Worm (Caenorhabditis elegans) whole organism, early embryonic: ENCODE data around the gene C33D3.4.

Source experiments
- B0310.2 ChIP-seq: sonication (generic microtip); optimal IDR thresholded peaks from 2 replicates; lab custom pipeline; 2016; ENCODE audit warnings: mild to moderate bottlenecking, missing genetic modification characterization, missing compliant biosample characterization
- F13C5.2 ChIP-seq: sonication (generic microtip); optimal IDR thresholded peaks from 2 replicates; lab custom pipeline; 2017; ENCODE audit warnings: mild to moderate bottlenecking, missing genetic modification characterization, inconsistent platforms, missing compliant biosample characterization
- aly-1 ChIP-seq: sonication (generic microtip); optimal IDR thresholded peaks from 2 replicates; lab custom pipeline; 2016; ENCODE audit warnings: missing genetic modification characterization, missing compliant biosample characterization
- ama-1 ChIP-seq: fragments of 150-350 bp; optimal IDR thresholded peaks from 2 replicates; lab custom pipeline; 2014
- ceh-13 ChIP-seq: fragments of 200-800 bp; sonication (Bioruptor generic); optimal IDR thresholded peaks from 2 replicates; lab custom pipeline; 2018; ENCODE audit warnings: mild to moderate bottlenecking, missing genetic modification characterization, missing compliant biosample characterization
- ceh-36 ChIP-seq: sonication (generic microtip); optimal IDR thresholded peaks from 2 replicates; lab custom pipeline; 2016; ENCODE audit warnings: missing genetic modification characterization, inconsistent platforms, missing compliant biosample characterization
- ets-7 ChIP-seq: sonication (generic microtip); optimal IDR thresholded peaks from 2 replicates; lab custom pipeline; 2016; ENCODE audit warnings: missing genotype, missing genetic modification characterization, missing compliant biosample characterization
- flt-1 ChIP-seq: fragments of 200-800 bp; sonication (Bioruptor generic); IDR thresholded peaks from 2 replicates; pipeline ENCODE4 v1.3.6; 2022; ENCODE audit warnings: missing genetic modification characterization, missing compliant biosample characterization
- hmbx-1 ChIP-seq: sonication (generic microtip); optimal IDR thresholded peaks from 2 replicates; lab custom pipeline; 2016; ENCODE audit warnings: mild to moderate bottlenecking, missing genetic modification characterization, missing compliant biosample characterization
- hmg-4 ChIP-seq: fragments of 200-800 bp; sonication (Bioruptor generic); optimal IDR thresholded peaks from 2 replicates; lab custom pipeline; 2018; ENCODE audit warnings: mild to moderate bottlenecking, missing genetic modification characterization, missing compliant biosample characterization
- hnd-1 ChIP-seq: sonication (generic microtip); optimal IDR thresholded peaks from 2 replicates; lab custom pipeline; 2016; ENCODE audit warnings: missing genetic modification characterization, missing compliant biosample characterization
- pes-1 ChIP-seq: fragments of 200-800 bp; sonication (Bioruptor generic); IDR thresholded peaks from 2 replicates; pipeline ENCODE4 v1.3.6; 2022; ENCODE audit warnings: missing genetic modification reagents, missing genetic modification characterization, missing compliant biosample characterization
- scrt-1 ChIP-seq: fragments of 200-800 bp; sonication (Bioruptor generic); IDR thresholded peaks from 2 replicates; pipeline ENCODE4 v1.3.6; 2022; ENCODE audit warnings: missing genetic modification characterization, missing compliant biosample characterization
- sea-1 ChIP-seq: fragments of 200-800 bp; sonication (Bioruptor generic); conservative IDR thresholded peaks from 2 replicates; pipeline ENCODE4 v1.3.6; 2022; ENCODE audit warnings: missing genetic modification characterization, missing compliant biosample characterization
- tbx-11 ChIP-seq: fragments of 200-800 bp; sonication (Bioruptor generic); IDR thresholded peaks from 2 replicates; pipeline ENCODE4 v1.3.6; 2022; ENCODE audit warnings: missing genetic modification characterization, missing compliant biosample characterization
- tbx-37 ChIP-seq: fragments of 200-800 bp; sonication (Bioruptor generic); conservative IDR thresholded peaks from 2 replicates; pipeline ENCODE4 v1.3.6; 2022; ENCODE audit warnings: missing genetic modification reagents, missing genetic modification characterization, missing compliant biosample characterization
- tra-4 ChIP-seq: sonication (generic microtip); optimal IDR thresholded peaks from 2 replicates; lab custom pipeline; 2017; ENCODE audit warnings: missing genetic modification characterization, missing compliant biosample characterization

Gene C33D3.4

DNA sequence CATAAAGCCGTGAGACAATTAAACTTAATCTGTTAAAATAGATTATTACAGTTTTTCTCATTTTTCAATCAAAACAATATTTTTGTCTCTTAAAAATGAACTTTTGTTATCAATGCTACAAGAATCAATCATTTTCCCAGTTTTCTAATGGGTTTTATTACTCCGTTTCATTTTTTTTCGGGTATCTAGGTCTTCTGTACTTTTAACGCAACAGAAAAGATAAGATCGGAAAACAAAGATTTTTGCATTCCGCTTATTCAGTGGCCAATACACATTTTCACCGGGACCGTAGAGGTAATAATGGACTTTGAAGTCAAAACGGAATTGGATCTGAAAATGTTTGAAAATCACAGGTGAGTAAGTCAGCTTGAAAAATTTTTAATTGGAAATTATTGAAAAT, at the start of gene C33D3.4:
TSS of gene C33D3.4 (plus strand) at position 301 of the 400 bp plus-strand sequence.
- no peak for TF ChIP-seq F13C5.2 (tag; lab: Kevin White, UChicago)
- no peak for TF ChIP-seq pes-1
- no peak for TF ChIP-seq ceh-13
- no peak for TF ChIP-seq sea-1 (GFP tag; lab: Robert Waterston, UW)
- TF ChIP-seq hmg-4 (GFP tag; lab: Kevin White, UChicago): no peak
- TF ChIP-seq ets-7 (tag; lab: Kevin White, UChicago): no peak
- no peak for TF ChIP-seq aly-1 (tag; lab: Kevin White, UChicago)
- TF ChIP-seq scrt-1: no peak
- TF ChIP-seq tbx-11: no peak
- no peak for TF ChIP-seq ceh-36
- TF ChIP-seq hmbx-1: no peak
- no peak for TF ChIP-seq ama-1 (lab: Kevin White, UChicago)
- TF ChIP-seq B0310.2: no peak

DNA sequence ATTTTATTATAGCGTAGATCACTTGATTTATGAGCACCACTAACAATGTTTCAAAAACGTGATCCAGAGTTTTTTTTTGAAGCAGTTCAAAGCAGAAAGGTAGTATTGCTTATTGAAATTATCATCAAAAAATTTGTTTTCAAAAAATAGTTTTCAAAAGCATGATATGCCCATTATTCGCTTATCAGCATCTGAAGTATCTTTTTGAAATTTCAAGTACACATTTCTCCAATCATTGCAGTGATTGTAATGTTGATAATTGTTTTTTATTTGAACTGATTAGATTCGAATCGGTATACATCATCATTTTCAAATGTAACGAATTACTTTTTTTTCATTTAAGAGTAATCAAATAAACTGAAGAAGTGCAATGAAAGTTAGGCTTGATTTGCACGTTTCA, 48.1 kb upstream of the C33D3.4 start:
- TF ChIP-seq tra-4 (tag; lab: Kevin White, UChicago): no peak
- no peak for TF ChIP-seq B0310.2
- no peak for TF ChIP-seq aly-1 (tag; lab: Kevin White, UChicago)
- TF ChIP-seq flt-1 (GFP tag; lab: Robert Waterston, UW): no peak
- TF ChIP-seq F13C5.2 (tag; lab: Kevin White, UChicago): no peak
- TF ChIP-seq ets-7 (tag; lab: Kevin White, UChicago): no peak
- TF ChIP-seq sea-1 (GFP tag; lab: Robert Waterston, UW): no peak
- no peak for TF ChIP-seq ama-1 (lab: Kevin White, UChicago)
- TF ChIP-seq pes-1: no peak
- no peak for TF ChIP-seq scrt-1
- no peak for TF ChIP-seq hmg-4 (GFP tag; lab: Kevin White, UChicago)
- no peak for TF ChIP-seq ceh-36

- TF ChIP-seq aly-1 (tag; lab: Kevin White, UChicago) (no peak), F13C5.2 (tag; lab: Kevin White, UChicago) (no peak), hmbx-1 (no peak), hmg-4 (GFP tag; lab: Kevin White, UChicago) (no peak), scrt-1 (no peak), pes-1 (no peak), ceh-36 (no peak), sea-1 (GFP tag; lab: Robert Waterston, UW) (no peak)
These were observed 45.0 kb upstream of the C33D3.4 start, which contains the start of gene C39B10.3 for ce11 chrX:10443836-10444235. TSS of gene C39B10.3 (plus strand) at chrX:10444136.

- no peak for TF ChIP-seq ceh-13
- no peak for TF ChIP-seq ama-1 (lab: Kevin White, UChicago)
- TF ChIP-seq B0310.2: no peak
- no peak for TF ChIP-seq hnd-1 (tag; lab: Kevin White, UChicago)
- TF ChIP-seq tra-4 (tag; lab: Kevin White, UChicago): no peak
- TF ChIP-seq flt-1 (GFP tag; lab: Robert Waterston, UW): no peak
- no peak for TF ChIP-seq sea-1 (GFP tag; lab: Robert Waterston, UW)
- TF ChIP-seq hmg-4 (GFP tag; lab: Kevin White, UChicago): no peak
- no peak for TF ChIP-seq hmbx-1
- TF ChIP-seq F13C5.2 (tag; lab: Kevin White, UChicago): no peak
- TF ChIP-seq scrt-1: no peak
- TF ChIP-seq ets-7 (tag; lab: Kevin White, UChicago): no peak
- TF ChIP-seq aly-1 (tag; lab: Kevin White, UChicago): no peak
These were observed 44.2 kb upstream of the C33D3.4 start, which contains the start of gene C39B10.4 for ce11 chrX:10444705-10445104. TSS of gene C39B10.4 (plus strand) at chrX:10445005.

DNA sequence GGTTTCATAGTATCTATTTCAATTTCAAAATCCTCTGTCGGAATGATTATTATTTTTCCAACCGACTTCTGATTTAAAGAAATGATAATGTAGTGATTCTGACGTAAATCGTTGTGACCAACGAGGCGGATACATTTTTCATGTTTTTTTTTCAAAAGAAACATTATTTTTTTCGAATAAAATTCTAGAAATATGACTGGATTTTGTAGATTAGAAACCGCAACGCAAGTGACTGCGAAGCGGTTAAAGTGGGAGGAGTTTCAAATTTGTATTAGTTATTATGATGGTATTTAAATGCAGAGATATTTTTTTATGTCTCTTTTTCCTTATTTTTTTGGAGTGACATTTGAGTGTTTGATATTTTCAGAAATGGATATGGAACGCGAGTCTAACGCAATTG, 41.9 kb upstream of the C33D3.4 start, which contains the start of gene C39B10.5:
TSS of gene C39B10.5 (plus strand) at position 362 of the 400 bp plus-strand sequence.
- TF ChIP-seq hmg-4 (GFP tag; lab: Kevin White, UChicago) (no peak), F13C5.2 (tag; lab: Kevin White, UChicago) (no peak), hmbx-1 (no peak), flt-1 (GFP tag; lab: Robert Waterston, UW) (no peak)

- no peak for TF ChIP-seq sea-1 (GFP tag; lab: Robert Waterston, UW)
These were observed 34.9 kb upstream of the C33D3.4 start, which contains the start of gene lgc-41 for ce11 chrX:10453960-10454359. TSS of gene lgc-41 (plus strand) at chrX:10454260.

ce11 chrX:10462391-10462790, 26.5 kb upstream of the C33D3.4 start:
- TF ChIP-seq ama-1 (lab: Kevin White, UChicago) (no peak), hmbx-1 (no peak), B0310.2 (no peak), sea-1 (GFP tag; lab: Robert Waterston, UW) (no peak), tra-4 (tag; lab: Kevin White, UChicago) (no peak), scrt-1 (no peak), pes-1 (no peak), tbx-37 (GFP tag; lab: Robert Waterston, UW) (no peak)

- TF ChIP-seq aly-1 (tag; lab: Kevin White, UChicago): no peak
- TF ChIP-seq tbx-11: no peak
- TF ChIP-seq B0310.2: no peak
- no peak for TF ChIP-seq hnd-1 (tag; lab: Kevin White, UChicago)
- TF ChIP-seq tra-4 (tag; lab: Kevin White, UChicago): no peak
- no peak for TF ChIP-seq ceh-13
- TF ChIP-seq tbx-37 (GFP tag; lab: Robert Waterston, UW): no peak
- TF ChIP-seq ceh-36: no peak
- TF ChIP-seq flt-1 (GFP tag; lab: Robert Waterston, UW): no peak
- no peak for TF ChIP-seq scrt-1
- TF ChIP-seq hmbx-1: no peak
- TF ChIP-seq hmg-4 (GFP tag; lab: Kevin White, UChicago): no peak
- TF ChIP-seq pes-1: no peak
- TF ChIP-seq ama-1 (lab: Kevin White, UChicago): no peak
- TF ChIP-seq sea-1 (GFP tag; lab: Robert Waterston, UW): no peak
- TF ChIP-seq ets-7 (tag; lab: Kevin White, UChicago): no peak
These were observed 25.3 kb upstream of the C33D3.4 start, which contains the start of gene C39B10.1 for ce11 chrX:10463542-10463941. TSS of gene C39B10.1 (minus strand) at chrX:10463642.
